Worm (Caenorhabditis elegans) whole organism, L3 larva: ENCODE data around the gene sdhd-1.

Experiments
- ZK546.5 ChIP-seq: sonication (generic microtip); optimal IDR thresholded peaks from 2 replicates; lab custom pipeline; 2017; ENCODE audit warnings: missing biosample characterization, missing genetic modification characterization
- aly-2 ChIP-seq: fragments of 150-350 bp; optimal IDR thresholded peaks from 2 replicates; lab custom pipeline; 2014; ENCODE audit warnings: missing biosample characterization, missing genetic modification characterization
- ceh-16 ChIP-seq: sonication (generic microtip); optimal IDR thresholded peaks from 2 replicates; lab custom pipeline; 2017; ENCODE audit warnings: missing biosample characterization, missing genetic modification characterization
- ceh-28 ChIP-seq: fragments of 150-350 bp; optimal IDR thresholded peaks from 2 replicates; lab custom pipeline; 2014; ENCODE audit warnings: missing biosample characterization, missing genetic modification reagents, missing genetic modification characterization
- ceh-82 ChIP-seq: fragments of 150-350 bp; optimal IDR thresholded peaks from 2 replicates; lab custom pipeline; 2014; ENCODE audit warnings: missing biosample characterization, missing genetic modification characterization
- ceh-9 ChIP-seq: sonication (generic microtip); optimal IDR thresholded peaks from 2 replicates; lab custom pipeline; 2018; ENCODE audit warnings: missing biosample characterization, missing genetic modification characterization
- daf-12 ChIP-seq: fragments of 150-350 bp; optimal IDR thresholded peaks from 2 replicates; lab custom pipeline; 2014; ENCODE audit warnings: missing biosample characterization, missing genetic modification reagents, missing genetic modification characterization
- egl-27 ChIP-seq: sonication (generic microtip); optimal IDR thresholded peaks from 4 replicates; lab custom pipeline; 2017; ENCODE audit warnings: missing biosample characterization, missing genetic modification reagents, missing genetic modification characterization
- egl-5 ChIP-seq: fragments of 150-350 bp; optimal IDR thresholded peaks from 2 replicates; lab custom pipeline; 2017; ENCODE audit warnings: missing biosample characterization, missing genetic modification reagents, missing genetic modification characterization, inconsistent platforms
- elt-1 ChIP-seq: fragments of 150-350 bp; optimal IDR thresholded peaks from 2 replicates; lab custom pipeline; 2014; ENCODE audit warnings: missing biosample characterization, missing genetic modification characterization
- elt-2 ChIP-seq: sonication (generic microtip); optimal IDR thresholded peaks from 2 replicates; lab custom pipeline; 2016; ENCODE audit warnings: missing genetic modification reagents, mild to moderate bottlenecking, missing genetic modification characterization, missing compliant biosample characterization
- eor-1 ChIP-seq, 2 experiments: fragments of 150-350 bp; optimal IDR thresholded peaks; 2 replicates each; lab custom pipeline; 2014 to 2018; ENCODE audit warnings: missing biosample characterization in 2 of 2, missing genetic modification characterization in 2 of 2
- fkh-2 ChIP-seq: fragments of 150-350 bp; optimal IDR thresholded peaks from 2 replicates; lab custom pipeline; 2014; ENCODE audit warnings: missing biosample characterization, missing genetic modification reagents, missing genetic modification characterization
- fos-1 ChIP-seq: fragments of 150-350 bp; optimal IDR thresholded peaks from 2 replicates; lab custom pipeline; 2014; ENCODE audit warnings: missing biosample characterization, missing genetic modification characterization
- hmg-11 ChIP-seq: sonication (generic microtip); optimal IDR thresholded peaks from 2 replicates; lab custom pipeline; 2016; ENCODE audit warnings: missing genetic modification characterization, missing compliant biosample characterization
- lin-39 ChIP-seq: fragments of 150-350 bp; optimal IDR thresholded peaks from 2 replicates; lab custom pipeline; 2018; ENCODE audit warnings: missing biosample characterization, missing genetic modification reagents, missing genetic modification characterization
- mdl-1 ChIP-seq: fragments of 150-350 bp; optimal IDR thresholded peaks from 2 replicates; lab custom pipeline; 2014; ENCODE audit warnings: missing biosample characterization, missing genetic modification characterization
- nfya-1 ChIP-seq: sonication (generic microtip); optimal IDR thresholded peaks from 2 replicates; lab custom pipeline; 2017; ENCODE audit warnings: missing genetic modification characterization, mild to moderate bottlenecking, missing compliant biosample characterization, antibody characterized with exemption, moderate library complexity; ENCODE audit not compliant: insufficient read depth
- nhr-23 ChIP-seq: fragments of 150-350 bp; optimal IDR thresholded peaks from 2 replicates; lab custom pipeline; 2014; ENCODE audit warnings: missing biosample characterization, missing genetic modification reagents, missing genetic modification characterization
- nhr-237 ChIP-seq: fragments of 150-350 bp; optimal IDR thresholded peaks from 2 replicates; lab custom pipeline; 2014; ENCODE audit warnings: missing biosample characterization, missing genetic modification characterization
- nhr-25 ChIP-seq: sonication (generic microtip); optimal IDR thresholded peaks from 2 replicates; lab custom pipeline; 2017; ENCODE audit warnings: missing biosample characterization, missing genetic modification characterization
- nhr-28 ChIP-seq: fragments of 150-350 bp; optimal IDR thresholded peaks from 2 replicates; lab custom pipeline; 2014; ENCODE audit warnings: missing biosample characterization, missing genetic modification characterization
- nhr-67 ChIP-seq: fragments of 150-350 bp; optimal IDR thresholded peaks from 2 replicates; lab custom pipeline; 2014; ENCODE audit warnings: missing biosample characterization, missing genetic modification characterization
- nhr-76 ChIP-seq: fragments of 150-350 bp; sonication (generic microtip); optimal IDR thresholded peaks from 5 replicates; lab custom pipeline; 2014; ENCODE audit warnings: missing biosample characterization, missing genetic modification characterization
- nhr-77 ChIP-seq: fragments of 150-350 bp; optimal IDR thresholded peaks from 2 replicates; lab custom pipeline; 2014; ENCODE audit warnings: missing biosample characterization, missing genetic modification characterization
- pha-4 ChIP-seq: fragments of 150-350 bp; optimal IDR thresholded peaks from 2 replicates; lab custom pipeline; 2014; ENCODE audit warnings: missing biosample characterization, missing genetic modification reagents, missing genetic modification characterization
- pqm-1 ChIP-seq: fragments of 150-350 bp; optimal IDR thresholded peaks from 2 replicates; lab custom pipeline; 2017; ENCODE audit warnings: missing biosample characterization, missing genetic modification characterization, inconsistent platforms
- skn-1 ChIP-seq: fragments of 150-350 bp; optimal IDR thresholded peaks from 2 replicates; lab custom pipeline; 2014; ENCODE audit warnings: missing biosample characterization, missing genetic modification characterization
- snpc-4 ChIP-seq: fragments of 150-350 bp; optimal IDR thresholded peaks from 2 replicates; lab custom pipeline; 2014; ENCODE audit warnings: missing biosample characterization, missing genetic modification characterization
- unc-39 ChIP-seq: sonication (generic microtip); optimal IDR thresholded peaks from 4 replicates; lab custom pipeline; 2017; ENCODE audit warnings: missing biosample characterization, missing genetic modification characterization
- zag-1 ChIP-seq: fragments of 150-350 bp; optimal IDR thresholded peaks from 2 replicates; lab custom pipeline; 2014; ENCODE audit warnings: missing biosample characterization, missing genetic modification characterization
- ztf-11 ChIP-seq: fragments of 150-350 bp; optimal IDR thresholded peaks from 2 replicates; lab custom pipeline; 2014; ENCODE audit warnings: missing biosample characterization, missing genetic modification characterization
- ztf-4 ChIP-seq: fragments of 150-350 bp; optimal IDR thresholded peaks from 2 replicates; lab custom pipeline; 2014; ENCODE audit warnings: missing biosample characterization, missing genetic modification characterization

sdhd-1 gene

DNA sequence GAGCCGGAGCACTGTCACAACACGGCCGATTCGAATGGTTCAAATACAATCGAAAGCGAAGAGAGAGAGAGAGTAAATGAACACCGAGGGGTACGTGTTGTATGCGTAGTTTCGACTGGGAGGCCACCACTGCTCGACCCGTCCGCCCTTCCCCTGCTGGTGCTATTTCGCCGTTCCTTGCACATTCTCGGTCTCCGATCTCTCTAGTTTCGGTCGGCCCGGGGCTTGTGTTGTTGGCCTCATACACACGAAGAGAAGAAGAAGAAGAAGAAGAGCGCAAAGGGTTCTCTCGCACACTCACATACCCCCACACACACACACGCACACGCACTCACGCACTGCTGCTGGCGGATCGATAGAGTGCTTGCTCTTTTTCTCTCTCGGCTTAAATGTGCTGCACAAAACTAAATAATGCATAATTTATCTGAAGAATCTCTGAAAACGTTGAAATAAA, 6.8 kb downstream of the sdhd-1 start (continued):
- no peak for TF ChIP-seq aly-2 (tag; lab: Kevin White, UChicago)
- peak; percentile 86 for TF ChIP-seq nfya-1 (tag; lab: Kevin White, UChicago)
- no peak for TF ChIP-seq daf-12 (tag; lab: Kevin White, UChicago)

DNA sequence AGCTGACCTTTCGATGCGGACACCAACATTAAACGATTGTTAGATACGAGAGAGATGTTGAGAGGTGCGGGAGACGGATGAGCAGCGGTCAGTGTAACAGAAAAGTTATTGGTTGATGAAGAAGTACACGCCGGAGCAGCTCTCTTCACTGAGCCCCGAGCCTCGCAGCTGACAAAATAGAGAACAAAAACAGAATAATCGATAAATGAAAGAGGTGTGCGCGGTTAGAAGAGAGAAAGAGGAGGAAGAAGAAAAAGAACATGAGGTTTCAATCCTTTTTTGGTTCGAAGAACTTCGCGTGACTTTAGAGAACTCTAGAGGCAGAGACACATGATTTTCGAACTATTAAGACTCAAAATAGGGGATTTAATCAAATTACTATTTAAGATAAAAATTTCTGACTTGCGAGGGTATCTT, 7.9 kb downstream of the sdhd-1 start:
- TF ChIP-seq ceh-28 (peak; percentile 49), nfya-1 (tag; lab: Kevin White, UChicago) (peak; percentile 47), nhr-28 (tag; lab: Kevin White, UChicago) (no peak), lin-39 (peak; percentile 12)

DNA sequence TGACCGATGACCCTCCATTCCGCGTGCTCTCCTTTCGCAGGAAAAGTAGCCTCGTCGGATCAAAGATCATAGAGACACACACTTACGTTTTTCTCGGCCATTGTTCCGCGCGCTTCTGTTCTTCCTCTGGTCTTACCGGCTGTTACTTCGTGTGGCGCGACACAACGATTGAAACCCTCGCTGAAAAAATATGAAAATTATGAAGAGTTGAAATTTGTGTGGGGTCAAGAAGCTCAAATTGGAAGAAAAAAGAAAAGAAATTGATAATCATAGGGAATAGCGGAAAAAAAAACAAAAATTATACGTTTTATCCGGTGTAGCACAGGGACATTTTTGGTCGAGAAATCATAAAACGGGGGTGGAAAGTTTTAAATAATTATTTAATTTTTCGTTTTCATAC, 8.7 kb downstream of the sdhd-1 start, which contains the start of gene cey-1:
cey-1 (minus strand) TSS at position 180 of the 400 bp plus-strand sequence.
- no peak for TF ChIP-seq ztf-11 (tag; lab: Kevin White, UChicago)
- no peak for TF ChIP-seq elt-2 (tag; lab: Kevin White, UChicago)
- TF ChIP-seq eor-1 (tag; optimal IDR thresholded peaks at IDR 0.05; lab: Kevin White, UChicago) = no peak
- TF ChIP-seq egl-5 (tag; lab: Kevin White, UChicago) = no peak
- TF ChIP-seq daf-12 (tag; lab: Kevin White, UChicago) = no peak
- TF ChIP-seq nhr-76 (tag; lab: Kevin White, UChicago) = no peak
- TF ChIP-seq egl-27 (tag; lab: Kevin White, UChicago) = no peak
- no peak for TF ChIP-seq snpc-4
- no peak for TF ChIP-seq nhr-23
- TF ChIP-seq fos-1 (tag; lab: Kevin White, UChicago) = no peak
- TF ChIP-seq pha-4 (tag; lab: Kevin White, UChicago) = no peak
- no peak for TF ChIP-seq nhr-25
- TF ChIP-seq unc-39 (tag; lab: Kevin White, UChicago) = no peak
- no peak for TF ChIP-seq fkh-2
- TF ChIP-seq nhr-237 (tag; lab: Kevin White, UChicago) = no peak
- no peak for TF ChIP-seq ceh-82 (tag; lab: Kevin White, UChicago)
- TF ChIP-seq ceh-16 (tag; lab: Kevin White, UChicago) = no peak
- no peak for TF ChIP-seq hmg-11 (tag; lab: Kevin White, UChicago)

DNA sequence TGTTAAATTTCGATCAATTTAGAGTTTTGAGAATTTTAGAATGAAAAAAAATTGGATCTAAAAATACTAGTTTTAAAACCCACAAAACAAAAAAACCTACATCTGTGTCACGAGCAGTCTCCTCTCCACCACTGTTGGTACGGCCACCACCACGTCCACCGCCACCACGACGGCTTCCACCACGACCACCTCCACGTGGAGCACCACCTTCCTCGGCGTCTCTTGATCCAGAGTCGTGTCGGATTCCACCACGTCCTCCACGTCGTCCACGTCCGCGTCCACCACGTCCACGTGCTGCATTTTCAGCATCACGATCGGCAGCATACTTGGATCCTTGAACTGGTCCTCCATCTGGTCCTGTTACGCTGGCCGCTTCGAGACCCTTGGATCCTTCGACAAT, 9.6 kb downstream of the sdhd-1 start:
- TF ChIP-seq daf-12 (tag; lab: Kevin White, UChicago) (no peak), snpc-4 (no peak), elt-1 (no peak), pha-4 (tag; lab: Kevin White, UChicago) (no peak), nhr-23 (no peak), eor-1 (tag; optimal IDR thresholded peaks at IDR 0.05; lab: Kevin White, UChicago) (no peak), ceh-16 (tag; lab: Kevin White, UChicago) (no peak), nhr-237 (tag; lab: Kevin White, UChicago) (no peak)

DNA sequence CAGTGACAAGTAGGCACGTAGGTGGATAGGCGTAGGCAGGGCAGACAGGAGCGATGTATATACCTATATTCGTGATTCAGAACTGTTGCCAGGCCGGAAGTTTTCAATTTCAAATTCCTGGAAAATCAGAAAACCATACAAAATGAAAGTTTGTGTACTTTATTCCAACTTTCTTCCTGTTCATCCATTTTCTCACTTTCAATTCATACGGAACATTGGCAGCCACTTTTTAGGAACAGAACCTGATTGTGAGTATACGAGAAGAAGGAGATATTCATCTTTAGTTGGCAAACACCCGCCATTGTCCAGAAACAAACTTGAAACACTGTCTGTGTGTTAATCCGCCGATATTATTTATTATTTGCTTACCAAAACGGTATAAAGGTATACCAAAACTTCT, 13.9 kb downstream of the sdhd-1 start, which contains the start of gene srlf-15:
srlf-15 (plus strand) TSS at position 301 of the 400 bp plus-strand sequence.
- TF ChIP-seq mdl-1 (tag; lab: Kevin White, UChicago) (no peak), hmg-11 (tag; lab: Kevin White, UChicago) (no peak), skn-1 (no peak), pqm-1 (tag; lab: Kevin White, UChicago) (no peak), unc-39 (tag; lab: Kevin White, UChicago) (no peak), nhr-77 (tag; lab: Kevin White, UChicago) (no peak), ztf-4 (tag; lab: Kevin White, UChicago) (no peak)

DNA sequence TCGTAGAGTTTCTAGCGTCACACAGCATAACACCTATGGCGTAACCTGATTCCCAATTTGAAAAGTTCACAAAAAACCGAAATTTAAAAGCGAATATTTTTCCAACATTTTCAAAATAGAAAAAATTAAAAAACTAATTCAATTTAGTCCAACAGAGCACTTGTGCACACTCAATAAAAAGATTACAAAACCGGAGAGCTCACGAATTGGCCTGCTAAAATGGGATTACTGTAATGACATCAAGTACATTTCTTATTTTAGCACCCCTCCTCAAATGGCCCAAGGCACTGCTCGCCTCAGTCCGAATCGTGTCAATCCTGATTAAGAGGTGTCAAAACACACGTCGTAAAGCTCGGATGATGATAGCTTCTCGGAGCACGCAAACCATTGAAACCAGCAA, 16.9 kb downstream of the sdhd-1 start:
- TF ChIP-seq ceh-9 (tag; lab: Kevin White, UChicago) (no peak), ZK546.5 (tag; lab: Kevin White, UChicago) (no peak), nhr-67 (tag; lab: Kevin White, UChicago) (no peak), zag-1 (tag; lab: Kevin White, UChicago) (no peak), mdl-1 (tag; lab: Kevin White, UChicago) (no peak)
